Worm (Caenorhabditis elegans): ENCODE measurements around the gene col-34.
"Not testable (repeated sequence)": the region's sequence is repeated elsewhere in the genome, so short reads cannot be mapped to it uniquely, and the experiment has no call there.

ce11 chrIV:4196729-4197128 lies 47.7 kb downstream of the col-34 start, which contains the start of gene K06B9.6:
- not testable (repeated sequence) for TF ChIP-seq cog-1 (tag; optimal IDR thresholded peaks at IDR 0.05); ztf-29 (GFP tag; IDR thresholded peaks at IDR 0.05); klf-2 (GFP tag; conservative IDR thresholded peaks at IDR 0.05)

Data from whole organism, midembryonic.